Worm (Caenorhabditis elegans) whole organism, midembryonic: Measurements from ENCODE around the gene M142.5.

Source experiments
- T22C8.4 ChIP-seq: fragments of 200-800 bp; sonication (Bioruptor generic); IDR thresholded peaks from 2 replicates; pipeline ENCODE4 v1.3.6; 2022; ENCODE audit warnings: missing genetic modification characterization, missing compliant biosample characterization
- cog-1 ChIP-seq: sonication (generic microtip); optimal IDR thresholded peaks from 2 replicates; lab custom pipeline; 2016; ENCODE audit warnings: missing genetic modification characterization, missing compliant biosample characterization
- flt-1 ChIP-seq: fragments of 200-800 bp; sonication (Bioruptor generic); IDR thresholded peaks from 2 replicates; pipeline ENCODE4 v1.3.6; 2022; ENCODE audit warnings: missing genetic modification characterization, missing compliant biosample characterization
- klf-2 ChIP-seq: fragments of 200-800 bp; sonication (Bioruptor generic); conservative IDR thresholded peaks from 2 replicates; pipeline ENCODE4 v1.3.6; 2022; ENCODE audit warnings: missing genetic modification reagents, missing genetic modification characterization, missing compliant biosample characterization
- med-1 ChIP-seq: sonication (generic microtip); optimal IDR thresholded peaks from 2 replicates; lab custom pipeline; 2017; ENCODE audit warnings: missing genetic modification characterization, mild to moderate bottlenecking, missing compliant biosample characterization, antibody characterized with exemption, missing genetic modification reagents; ENCODE audit not compliant: insufficient read depth
- ref-1 ChIP-seq: fragments of 200-800 bp; sonication (Bioruptor generic); conservative IDR thresholded peaks from 2 replicates; pipeline ENCODE4 v1.3.6; 2022; ENCODE audit warnings: missing genetic modification reagents, missing genetic modification characterization, missing compliant biosample characterization
- tab-1 ChIP-seq: fragments of 200-800 bp; sonication (Bioruptor generic); IDR thresholded peaks from 2 replicates; pipeline ENCODE4 v1.3.6; 2022; ENCODE audit warnings: missing genetic modification characterization, missing compliant biosample characterization
- ztf-23 ChIP-seq: fragments of 200-800 bp; sonication (Bioruptor generic); IDR thresholded peaks from 2 replicates; pipeline ENCODE4 v1.3.6; 2022; ENCODE audit warnings: missing genetic modification reagents, missing genetic modification characterization, missing compliant biosample characterization
- ztf-29 ChIP-seq: fragments of 200-800 bp; sonication (Bioruptor generic); IDR thresholded peaks from 2 replicates; pipeline ENCODE4 v1.3.6; 2022; ENCODE audit warnings: missing genetic modification reagents, missing genetic modification characterization, missing compliant biosample characterization

M142.5 gene

ce11 chrIII:10923539-10923938 is 7.5 kb upstream of the M142.5 start:
- no peak for TF ChIP-seq klf-2 (GFP tag; lab: Robert Waterston, UW)
- TF ChIP-seq flt-1 (GFP tag; lab: Robert Waterston, UW): no peak

ce11 chrIII:10933331-10933730 is 2.3 kb downstream of the M142.5 start, which contains the start of gene M142.8:
M142.8 (plus strand) TSS chrIII:10933631.
- TF ChIP-seq ztf-29 (GFP tag; lab: Robert Waterston, UW) (no peak), T22C8.4 (no peak), flt-1 (GFP tag; lab: Robert Waterston, UW) (no peak), med-1 (GFP tag; lab: Kevin White, UChicago) (no peak), tab-1 (GFP tag; lab: Robert Waterston, UW) (no peak), ref-1 (GFP tag; lab: Robert Waterston, UW) (no peak), ztf-23 (no peak), cog-1 (tag; lab: Kevin White, UChicago) (no peak), klf-2 (GFP tag; lab: Robert Waterston, UW) (no peak)

DNA sequence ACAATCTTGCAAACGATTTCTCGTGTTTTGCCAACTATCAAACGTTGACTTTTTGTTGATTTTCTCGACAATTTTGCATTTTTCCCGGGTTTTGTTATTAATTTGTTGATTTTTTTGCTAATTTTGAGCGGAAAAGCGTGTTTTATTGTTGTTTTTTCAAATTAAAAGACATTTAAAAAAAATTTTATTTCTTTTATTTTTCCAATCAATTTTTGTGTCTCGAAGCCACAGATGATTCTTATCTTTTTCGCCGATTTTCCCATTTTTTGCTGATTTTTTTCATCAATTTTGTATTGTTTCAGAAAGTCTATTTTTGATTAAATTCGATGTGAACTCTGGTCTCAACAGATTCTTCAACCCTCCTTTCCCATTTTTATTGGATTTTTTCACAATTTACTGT is 4.9 kb downstream of the M142.5 start, which contains the start of gene rle-1:
TSS of gene rle-1 (plus strand) at position 301 of the 400 bp plus-strand sequence.
- TF ChIP-seq med-1 (GFP tag; lab: Kevin White, UChicago) (no peak), flt-1 (GFP tag; lab: Robert Waterston, UW) (no peak), T22C8.4 (no peak), cog-1 (tag; lab: Kevin White, UChicago) (no peak), ztf-29 (GFP tag; lab: Robert Waterston, UW) (no peak), ref-1 (GFP tag; lab: Robert Waterston, UW) (no peak), tab-1 (GFP tag; lab: Robert Waterston, UW) (no peak), klf-2 (GFP tag; lab: Robert Waterston, UW) (no peak), ztf-23 (no peak)

DNA sequence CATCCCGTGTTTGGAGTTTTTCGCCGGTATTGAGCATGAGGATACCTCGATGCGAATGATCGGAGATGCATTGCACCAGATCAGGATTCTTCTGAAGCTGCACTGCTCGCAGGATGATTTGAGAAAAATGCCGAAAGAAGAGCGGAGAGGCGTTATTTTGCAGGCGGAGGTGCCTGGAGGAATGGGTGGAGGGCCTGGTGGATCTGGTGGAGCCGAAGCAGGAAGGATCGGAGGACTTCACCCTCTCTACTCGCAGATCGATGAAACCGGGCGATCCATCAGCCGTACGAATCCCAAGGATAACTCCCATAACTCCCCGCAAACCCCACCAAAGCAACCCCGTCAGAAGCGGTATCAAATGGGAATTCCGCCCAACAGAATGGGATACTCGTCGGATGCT is 8.2 kb downstream of the M142.5 start:
- TF ChIP-seq ztf-23 (no peak), flt-1 (GFP tag; lab: Robert Waterston, UW) (no peak), ztf-29 (GFP tag; lab: Robert Waterston, UW) (no peak), klf-2 (GFP tag; lab: Robert Waterston, UW) (no peak), ref-1 (GFP tag; lab: Robert Waterston, UW) (no peak), T22C8.4 (no peak), tab-1 (GFP tag; lab: Robert Waterston, UW) (no peak), med-1 (GFP tag; lab: Kevin White, UChicago) (no peak), cog-1 (tag; lab: Kevin White, UChicago) (no peak)

- TF ChIP-seq ztf-29 (GFP tag; lab: Robert Waterston, UW) (no peak), med-1 (GFP tag; lab: Kevin White, UChicago) (no peak), klf-2 (GFP tag; lab: Robert Waterston, UW) (no peak), ref-1 (GFP tag; lab: Robert Waterston, UW) (no peak), T22C8.4 (no peak), ztf-23 (no peak), cog-1 (tag; lab: Kevin White, UChicago) (no peak), flt-1 (GFP tag; lab: Robert Waterston, UW) (no peak), tab-1 (GFP tag; lab: Robert Waterston, UW) (no peak)
Observed at ce11 chrIII:10942905-10943304, 11.9 kb downstream of the M142.5 start.

- no peak for TF ChIP-seq ztf-29 (GFP tag; lab: Robert Waterston, UW)
- no peak for TF ChIP-seq flt-1 (GFP tag; lab: Robert Waterston, UW)
- no peak for TF ChIP-seq tab-1 (GFP tag; lab: Robert Waterston, UW)
- TF ChIP-seq med-1 (GFP tag; lab: Kevin White, UChicago): no peak
- TF ChIP-seq ztf-23: no peak
- TF ChIP-seq klf-2 (GFP tag; lab: Robert Waterston, UW): no peak
Observed at ce11 chrIII:10945537-10945936, 14.5 kb downstream of the M142.5 start.

- TF ChIP-seq ref-1 (GFP tag; lab: Robert Waterston, UW): no peak
- TF ChIP-seq flt-1 (GFP tag; lab: Robert Waterston, UW): no peak
- TF ChIP-seq ztf-23: no peak
- no peak for TF ChIP-seq T22C8.4
- TF ChIP-seq med-1 (GFP tag; lab: Kevin White, UChicago): no peak
- no peak for TF ChIP-seq tab-1 (GFP tag; lab: Robert Waterston, UW)
- no peak for TF ChIP-seq cog-1 (tag; lab: Kevin White, UChicago)
- TF ChIP-seq klf-2 (GFP tag; lab: Robert Waterston, UW): no peak
- TF ChIP-seq ztf-29 (GFP tag; lab: Robert Waterston, UW): no peak
Observed at ce11 chrIII:10947155-10947554, 16.2 kb downstream of the M142.5 start, which contains the start of gene strd-1. strd-1 (plus strand) TSS chrIII:10947455.

DNA sequence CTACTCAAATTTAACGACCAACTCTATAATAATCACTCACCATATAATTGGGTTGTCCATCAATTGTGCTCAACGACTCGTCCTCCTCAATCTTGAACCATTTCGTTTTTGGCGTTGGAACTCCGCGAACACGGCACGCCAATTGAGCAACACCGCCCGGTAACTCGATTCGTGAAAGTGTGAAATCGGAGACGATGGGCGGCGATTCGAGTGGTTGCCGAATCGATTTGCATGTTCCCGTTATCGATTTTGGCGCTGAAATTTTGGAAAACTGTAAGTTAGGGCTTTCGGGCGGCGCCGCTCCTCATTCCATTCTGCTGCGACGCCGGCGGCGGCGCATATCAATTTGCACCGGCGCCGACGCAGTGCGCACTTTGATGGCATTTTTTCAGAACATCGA is 20.7 kb downstream of the M142.5 start:
- no peak for TF ChIP-seq T22C8.4
- TF ChIP-seq flt-1 (GFP tag; lab: Robert Waterston, UW): no peak
- TF ChIP-seq tab-1 (GFP tag; lab: Robert Waterston, UW): no peak
- no peak for TF ChIP-seq med-1 (GFP tag; lab: Kevin White, UChicago)
- TF ChIP-seq ztf-23: no peak
- TF ChIP-seq cog-1 (tag; lab: Kevin White, UChicago): no peak
- TF ChIP-seq klf-2 (GFP tag; lab: Robert Waterston, UW): no peak
- no peak for TF ChIP-seq ref-1 (GFP tag; lab: Robert Waterston, UW)
- no peak for TF ChIP-seq ztf-29 (GFP tag; lab: Robert Waterston, UW)

DNA sequence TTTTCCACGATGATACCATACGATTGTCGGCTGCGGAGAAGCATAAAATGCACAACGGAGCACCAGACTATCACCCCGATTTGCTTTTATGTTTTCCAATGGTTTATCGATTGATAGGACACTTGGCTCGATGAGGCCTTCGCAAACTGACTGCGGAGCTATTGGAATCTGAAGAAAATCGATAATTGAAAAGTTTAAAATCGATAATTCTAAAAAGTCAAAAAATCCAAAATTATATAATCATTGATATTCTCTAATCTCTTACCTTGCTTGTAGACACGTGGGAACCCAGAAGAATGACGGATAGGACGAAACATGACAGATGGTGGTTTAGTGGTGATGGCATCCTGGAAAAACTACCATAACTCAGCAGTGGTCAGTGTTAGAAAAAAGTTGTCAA is 22.2 kb downstream of the M142.5 start, which contains the start of gene zig-5:
TSS of gene zig-5 (minus strand) at position 349 of the 400 bp plus-strand sequence.
- TF ChIP-seq ztf-23: no peak
- no peak for TF ChIP-seq tab-1 (GFP tag; lab: Robert Waterston, UW)
- TF ChIP-seq ztf-29 (GFP tag; lab: Robert Waterston, UW): no peak
- no peak for TF ChIP-seq cog-1 (tag; lab: Kevin White, UChicago)
- no peak for TF ChIP-seq klf-2 (GFP tag; lab: Robert Waterston, UW)

ce11 chrIII:10957236-10957635 is 26.2 kb downstream of the M142.5 start:
- no peak for TF ChIP-seq klf-2 (GFP tag; lab: Robert Waterston, UW)
- TF ChIP-seq cog-1 (tag; lab: Kevin White, UChicago): no peak
- TF ChIP-seq T22C8.4: no peak
- TF ChIP-seq tab-1 (GFP tag; lab: Robert Waterston, UW): no peak
- no peak for TF ChIP-seq ref-1 (GFP tag; lab: Robert Waterston, UW)
- no peak for TF ChIP-seq ztf-29 (GFP tag; lab: Robert Waterston, UW)
- no peak for TF ChIP-seq flt-1 (GFP tag; lab: Robert Waterston, UW)
- TF ChIP-seq med-1 (GFP tag; lab: Kevin White, UChicago): no peak
- no peak for TF ChIP-seq ztf-23
